Worm (Caenorhabditis elegans): ENCODE results near the gene cky-1.

cky-1 gene

ce11 chrV:12708305-12708704 lies 28.2 kb upstream of the cky-1 start, which contains the start of gene R11D1.2:
TSS of gene R11D1.2 (plus strand) at chrV:12708605.
- no peak for TF ChIP-seq dpff-1 (tag; optimal IDR thresholded peaks at IDR 0.05)
- TF ChIP-seq nfya-1 (tag; optimal IDR thresholded peaks at IDR 0.05; ENCODE audit: borderline replicate concordance, insufficient read depth) = no peak
- TF ChIP-seq mxl-1 (tag; optimal IDR thresholded peaks at IDR 0.05) = no peak
- TF ChIP-seq sea-2 (GFP tag; IDR thresholded peaks at IDR 0.05) = no peak
- TF ChIP-seq C06A6.2 (GFP tag; conservative IDR thresholded peaks at IDR 0.05) = no peak
- no peak for TF ChIP-seq him-1 (tag; optimal IDR thresholded peaks at IDR 0.05)

ce11 chrV:12711999-12712398 lies 24.5 kb upstream of the cky-1 start, which contains the start of gene R11D1.3:
TSS of gene R11D1.3 (minus strand) at chrV:12712099.
- TF ChIP-seq let-607 (tag; optimal IDR thresholded peaks at IDR 0.05) (no peak), ekl-4 (GFP tag; IDR thresholded peaks at IDR 0.05) (no peak), die-1 (tag; optimal IDR thresholded peaks at IDR 0.05) (no peak), egl-18 (GFP tag; IDR thresholded peaks at IDR 0.05) (no peak), him-1 (tag; optimal IDR thresholded peaks at IDR 0.05) (no peak), cebp-1 (GFP tag; IDR thresholded peaks at IDR 0.05) (no peak), cebp-1 (tag; optimal IDR thresholded peaks at IDR 0.05) (no peak), Y56A3A.18 (GFP tag; IDR thresholded peaks at IDR 0.05) (no peak), attf-3 (GFP tag; conservative IDR thresholded peaks at IDR 0.05) (no peak), tbx-9 (tag; optimal IDR thresholded peaks at IDR 0.05; ENCODE audit: borderline replicate concordance) (no peak), snpc-1.3 (tag; optimal IDR thresholded peaks at IDR 0.05; ENCODE audit: insufficient read depth) (no peak), akir-1 (GFP tag; optimal IDR thresholded peaks at IDR 0.05) (no peak), K11D2.4 (GFP tag; IDR thresholded peaks at IDR 0.05) (no peak), F10E7.11 (tag; optimal IDR thresholded peaks at IDR 0.05) (no peak), lag-1 (GFP tag; IDR thresholded peaks at IDR 0.05) (no peak)

ce11 chrV:12714120-12714519 lies 22.4 kb upstream of the cky-1 start, which contains the start of gene R11D1.4:
TSS of gene R11D1.4 (minus strand) at chrV:12714220.
- TF ChIP-seq ekl-4 (GFP tag; IDR thresholded peaks at IDR 0.05) (no peak), snpc-3.4 (tag; optimal IDR thresholded peaks at IDR 0.05) (no peak), sea-2 (GFP tag; IDR thresholded peaks at IDR 0.05) (no peak), akir-1 (GFP tag; optimal IDR thresholded peaks at IDR 0.05) (no peak), nhr-80 (tag; optimal IDR thresholded peaks at IDR 0.05) (no peak), ztf-6 (GFP tag; IDR thresholded peaks at IDR 0.05) (no peak), ztf-28 (GFP tag; IDR thresholded peaks at IDR 0.05) (no peak), repo-1 (tag; optimal IDR thresholded peaks at IDR 0.05) (no peak), lsy-27 (tag; optimal IDR thresholded peaks at IDR 0.05; ENCODE audit: borderline replicate concordance, insufficient read depth) (no peak), rpc-1 (optimal IDR thresholded peaks at IDR 0.05) (no peak), rpc-1 (tag; optimal IDR thresholded peaks at IDR 0.05) (no peak), K11D2.4 (GFP tag; IDR thresholded peaks at IDR 0.05) (no peak), ztf-26 (tag; optimal IDR thresholded peaks at IDR 0.05) (no peak), madf-8 (GFP tag; conservative IDR thresholded peaks at IDR 0.05) (no peak), D2030.7 (GFP tag; IDR thresholded peaks at IDR 0.05) (no peak), lin-35 (GFP tag; optimal IDR thresholded peaks at IDR 0.05) (no peak), tbx-9 (tag; optimal IDR thresholded peaks at IDR 0.05; ENCODE audit: borderline replicate concordance) (no peak), ztf-22 (GFP tag; optimal IDR thresholded peaks at IDR 0.05) (no peak), efl-1 (GFP tag; optimal IDR thresholded peaks at IDR 0.05) (no peak), ceh-27 (GFP tag; optimal IDR thresholded peaks at IDR 0.05) (no peak)

Data from whole organism, young adult.